Fruit fly (Drosophila melanogaster) whole organism, embryonic: ENCODE data around the gene CG44362.

Experiments used
- Abd-B ChIP-seq: fragments of 200-800 bp; sonication (Bioruptor generic); optimal IDR thresholded peaks from 2 replicates; lab custom pipeline; 2018; ENCODE audit warnings: missing biosample characterization, mild to moderate bottlenecking, missing genetic modification characterization, moderate library complexity
- Bgb ChIP-seq: fragments of 200-800 bp; sonication (Bioruptor generic); IDR thresholded peaks from 2 replicates; pipeline ENCODE4 v1.3.6; 2022; ENCODE audit warnings: missing biosample characterization, missing genetic modification characterization; ENCODE audit not compliant: partially characterized antibody
- Blimp-1 ChIP-seq: fragments of 200-800 bp; sonication (Bioruptor generic); optimal IDR thresholded peaks from 3 replicates; lab custom pipeline; 2018; ENCODE audit warnings: missing biosample characterization, missing genetic modification characterization, mild to moderate bottlenecking, moderate library complexity, missing genetic modification reagents
- BtbVII ChIP-seq: fragments of 200-800 bp; sonication (Bioruptor generic); optimal IDR thresholded peaks from 3 replicates; lab custom pipeline; 2017; ENCODE audit warnings: missing biosample characterization, mild to moderate bottlenecking, missing genetic modification characterization
- Bteb2 ChIP-seq: fragments of 200-800 bp; sonication (Bioruptor generic); optimal IDR thresholded peaks from 2 replicates; lab custom pipeline; 2016; ENCODE audit warnings: missing biosample characterization, missing genetic modification characterization
- CG10209 ChIP-seq: fragments of 200-800 bp; sonication (Bioruptor generic); optimal IDR thresholded peaks from 3 replicates; lab custom pipeline; 2017; ENCODE audit warnings: missing biosample characterization, mild to moderate bottlenecking, missing genetic modification characterization, missing genetic modification reagents
- CG10267 ChIP-seq: fragments of 200-800 bp; sonication (Bioruptor generic); optimal IDR thresholded peaks from 2 replicates; lab custom pipeline; 2018; ENCODE audit warnings: missing biosample characterization, mild to moderate bottlenecking, missing genetic modification characterization, moderate library complexity
- CG11560 ChIP-seq: fragments of 200-800 bp; sonication (Bioruptor generic); IDR thresholded peaks from 3 replicates; pipeline ENCODE4 v1.3.6; 2022; ENCODE audit warnings: missing biosample characterization, missing genetic modification characterization
- CG13287 ChIP-seq: fragments of 200-800 bp; sonication (Bioruptor generic); IDR thresholded peaks from 2 replicates; pipeline ENCODE4 v1.3.6; 2022; ENCODE audit warnings: missing biosample characterization, missing genetic modification characterization; ENCODE audit not compliant: partially characterized antibody
- CG1529 ChIP-seq: fragments of 200-800 bp; sonication (Bioruptor generic); optimal IDR thresholded peaks from 3 replicates; lab custom pipeline; 2018; ENCODE audit warnings: missing biosample characterization, missing genetic modification characterization
- CG18476 ChIP-seq: fragments of 200-800 bp; sonication (Bioruptor generic); optimal IDR thresholded peaks from 2 replicates; lab custom pipeline; 2016; ENCODE audit warnings: missing biosample characterization, mild to moderate bottlenecking, missing genetic modification characterization
- CG2120 ChIP-seq: fragments of 200-800 bp; sonication (Bioruptor generic); optimal IDR thresholded peaks from 3 replicates; lab custom pipeline; 2016; ENCODE audit warnings: missing biosample characterization, missing genetic modification characterization
- CG2875 ChIP-seq: fragments of 200-800 bp; sonication (Bioruptor generic); optimal IDR thresholded peaks from 2 replicates; lab custom pipeline; 2017; ENCODE audit warnings: missing biosample characterization, mild to moderate bottlenecking, missing genetic modification characterization, missing genetic modification reagents
- CG30431 ChIP-seq: fragments of 200-800 bp; sonication (Bioruptor generic); optimal IDR thresholded peaks from 2 replicates; lab custom pipeline; 2017; ENCODE audit warnings: missing biosample characterization, missing genetic modification characterization
- CG34422 ChIP-seq: fragments of 200-800 bp; sonication (Bioruptor generic); IDR thresholded peaks from 3 replicates; pipeline ENCODE4 v1.3.6; 2022; ENCODE audit warnings: missing biosample characterization, missing genetic modification characterization
- CG4360 ChIP-seq: fragments of 200-800 bp; sonication (Bioruptor generic); IDR thresholded peaks from 2 replicates; pipeline ENCODE4 v1.3.6; 2022; ENCODE audit warnings: missing biosample characterization, missing genetic modification characterization
- CG43689 ChIP-seq: fragments of 200-800 bp; sonication (Bioruptor generic); IDR thresholded peaks from 2 replicates; pipeline ENCODE4 v1.3.6; 2022; ENCODE audit warnings: missing biosample characterization, missing genetic modification characterization
- CG7987 ChIP-seq: fragments of 200-800 bp; sonication (Bioruptor generic); optimal IDR thresholded peaks from 2 replicates; lab custom pipeline; 2018; ENCODE audit warnings: missing biosample characterization, mild to moderate bottlenecking, missing genetic modification characterization, moderate library complexity
- CG8478 ChIP-seq: fragments of >200 bp; optimal IDR thresholded peaks from 2 replicates; lab custom pipeline; 2018
- Dek ChIP-seq: fragments of 200-800 bp; sonication (Bioruptor generic); optimal IDR thresholded peaks from 3 replicates; lab custom pipeline; 2019; ENCODE audit warnings: missing biosample characterization, mild to moderate bottlenecking, missing genetic modification characterization, moderate library complexity
- Doc2 ChIP-seq: fragments of 200-800 bp; sonication (Bioruptor generic); IDR thresholded peaks from 2 replicates; pipeline ENCODE4 v1.3.6; 2022; ENCODE audit warnings: missing biosample characterization, missing genetic modification characterization
- Fer1 ChIP-seq: fragments of 200-800 bp; sonication (Bioruptor generic); optimal IDR thresholded peaks from 2 replicates; lab custom pipeline; 2017; ENCODE audit warnings: missing biosample characterization, mild to moderate bottlenecking, missing genetic modification characterization
- Gug ChIP-seq: fragments of 200-800 bp; sonication (Bioruptor generic); IDR thresholded peaks from 4 replicates; pipeline ENCODE4 v1.3.6; 2022; ENCODE audit warnings: missing biosample characterization, missing genetic modification characterization
- Hmr ChIP-seq: fragments of 200-800 bp; sonication (Bioruptor generic); optimal IDR thresholded peaks from 3 replicates; lab custom pipeline; 2017; ENCODE audit warnings: mild to moderate bottlenecking, missing biosample characterization, missing genetic modification reagents, missing genetic modification characterization
- Kr ChIP-seq: fragments of 200-800 bp; sonication (Bioruptor generic); optimal IDR thresholded peaks from 2 replicates; lab custom pipeline; 2017; ENCODE audit warnings: missing biosample characterization, mild to moderate bottlenecking, missing genetic modification characterization
- Lim3 ChIP-seq: fragments of 200-800 bp; sonication (Bioruptor generic); IDR thresholded peaks from 2 replicates; pipeline ENCODE4 v1.3.6; 2022; ENCODE audit warnings: missing biosample characterization, missing genetic modification characterization
- Mad ChIP-seq: fragments of 200-800 bp; sonication (Bioruptor generic); optimal IDR thresholded peaks from 2 replicates; lab custom pipeline; 2016; ENCODE audit warnings: missing biosample characterization, missing genetic modification characterization
- Rx ChIP-seq: fragments of 200-800 bp; sonication (Bioruptor generic); IDR thresholded peaks from 2 replicates; pipeline ENCODE4 v1.3.6; 2022; ENCODE audit warnings: missing biosample characterization, missing genetic modification characterization
- Sox102F ChIP-seq: fragments of 200-800 bp; sonication (Bioruptor generic); optimal IDR thresholded peaks from 2 replicates; lab custom pipeline; 2018; ENCODE audit warnings: missing biosample characterization, mild to moderate bottlenecking, missing genetic modification characterization, moderate library complexity
- Tbp ChIP-seq: fragments of >200 bp; optimal IDR thresholded peaks from 2 replicates; lab custom pipeline; 2018; ENCODE audit warnings: missing biosample characterization, missing genetic modification characterization
- aop ChIP-seq: fragments of 200-800 bp; sonication (Bioruptor generic); IDR thresholded peaks from 2 replicates; pipeline ENCODE4 v1.3.6; 2022; ENCODE audit warnings: missing biosample characterization, missing genetic modification characterization
- ash1 ChIP-seq: fragments of 200-800 bp; sonication (Bioruptor generic); optimal IDR thresholded peaks from 2 replicates; lab custom pipeline; 2018; ENCODE audit warnings: missing biosample characterization, mild to moderate bottlenecking, missing genetic modification characterization
- bigmax ChIP-seq: fragments of 200-800 bp; sonication (Bioruptor generic); optimal IDR thresholded peaks from 2 replicates; lab custom pipeline; 2018; ENCODE audit warnings: missing biosample characterization, mild to moderate bottlenecking, missing genetic modification characterization
- cato ChIP-seq: fragments of 200-800 bp; sonication (Bioruptor generic); optimal IDR thresholded peaks from 2 replicates; lab custom pipeline; 2016; ENCODE audit warnings: missing biosample characterization, missing genetic modification characterization, borderline replicate concordance
- exex ChIP-seq: fragments of 200-800 bp; sonication (Bioruptor generic); optimal IDR thresholded peaks from 4 replicates; lab custom pipeline; 2018; ENCODE audit warnings: missing biosample characterization, mild to moderate bottlenecking, missing genetic modification characterization, moderate library complexity
- gce ChIP-seq: fragments of 200-800 bp; sonication (Bioruptor generic); IDR thresholded peaks from 3 replicates; pipeline ENCODE4 v1.3.6; 2022; ENCODE audit warnings: missing biosample characterization, missing genetic modification characterization
- gsb-n ChIP-seq: fragments of 200-800 bp; sonication (Bioruptor generic); optimal IDR thresholded peaks from 3 replicates; lab custom pipeline; 2018; ENCODE audit warnings: missing biosample characterization, mild to moderate bottlenecking, missing genetic modification characterization
- lilli ChIP-seq: fragments of 200-800 bp; sonication (Bioruptor generic); optimal IDR thresholded peaks from 3 replicates; lab custom pipeline; 2016; ENCODE audit warnings: missing biosample characterization, missing genetic modification characterization
- luna ChIP-seq: fragments of 200-800 bp; sonication (Bioruptor generic); optimal IDR thresholded peaks from 2 replicates; lab custom pipeline; 2016; ENCODE audit warnings: missing biosample characterization, missing genetic modification characterization
- pnt ChIP-seq: fragments of 200-800 bp; sonication (Bioruptor generic); optimal IDR thresholded peaks from 3 replicates; lab custom pipeline; 2016; ENCODE audit warnings: missing biosample characterization, missing genetic modification characterization
- pros ChIP-seq: fragments of 200-800 bp; sonication (Bioruptor generic); optimal IDR thresholded peaks from 3 replicates; lab custom pipeline; 2019; ENCODE audit warnings: missing biosample characterization, mild to moderate bottlenecking, missing genetic modification characterization, moderate library complexity
- psq ChIP-seq: fragments of 200-800 bp; sonication (Bioruptor generic); optimal IDR thresholded peaks from 2 replicates; lab custom pipeline; 2017; ENCODE audit warnings: missing biosample characterization, missing genetic modification characterization
- row ChIP-seq: fragments of 200-800 bp; sonication (Bioruptor generic); IDR thresholded peaks from 3 replicates; pipeline ENCODE4 v1.3.6; 2022; ENCODE audit warnings: missing biosample characterization, missing genetic modification characterization
- salm ChIP-seq: fragments of 200-800 bp; sonication (Bioruptor generic); optimal IDR thresholded peaks from 2 replicates; lab custom pipeline; 2018; ENCODE audit warnings: missing biosample characterization, mild to moderate bottlenecking, missing genetic modification characterization
- sisA ChIP-seq: fragments of 200-800 bp; sonication (Bioruptor generic); IDR thresholded peaks from 2 replicates; pipeline ENCODE4 v1.3.6; 2022; ENCODE audit warnings: missing biosample characterization, missing genetic modification characterization
- so ChIP-seq: fragments of 200-800 bp; sonication (Bioruptor generic); IDR thresholded peaks from 3 replicates; pipeline ENCODE4 v1.3.6; 2022; ENCODE audit warnings: missing biosample characterization, missing genetic modification characterization
- twi ChIP-seq: fragments of 200-800 bp; optimal IDR thresholded peaks from 2 replicates; lab custom pipeline; 2019; ENCODE audit warnings: missing biosample characterization, mild to moderate bottlenecking, missing genetic modification characterization, moderate library complexity
- unpg ChIP-seq: fragments of 200-800 bp; sonication (Bioruptor generic); optimal IDR thresholded peaks from 3 replicates; lab custom pipeline; 2018; ENCODE audit warnings: missing biosample characterization, mild to moderate bottlenecking, missing genetic modification characterization, moderate library complexity
- zfh1 ChIP-seq: fragments of 200-800 bp; sonication (Bioruptor generic); IDR thresholded peaks from 3 replicates; pipeline ENCODE4 v1.3.6; 2022; ENCODE audit warnings: missing biosample characterization, missing genetic modification characterization

Gene CG44362

dm6 chr3L:11417273-11418040, 20.1 kb downstream of the CG44362 start (continued):
- peak; percentile 92 for TF ChIP-seq Fer1 (GFP tag; lab: Kevin White, UChicago)
- peak; percentile 71 for TF ChIP-seq lilli (GFP tag; lab: Kevin White, UChicago)
- no peak for TF ChIP-seq bigmax (GFP tag; lab: Kevin White, UChicago)
- no peak for TF ChIP-seq ash1 (GFP tag; lab: Kevin White, UChicago)
- peak; percentile 88 for TF ChIP-seq CG10267 (tag; lab: Kevin White, UChicago)
- peak; percentile 67 for TF ChIP-seq CG1529 (GFP tag; lab: Kevin White, UChicago)
- TF ChIP-seq cato (GFP tag; lab: Kevin White, UChicago), result peak; percentile 77
- no peak for TF ChIP-seq luna (GFP tag; lab: Kevin White, UChicago)
- peak; percentile 36 for TF ChIP-seq CG7987 (GFP tag; lab: Kevin White, UChicago)
- TF ChIP-seq pros (GFP tag; lab: Kevin White, UChicago), result no peak
- peak; percentile 90 for TF ChIP-seq so (GFP tag; lab: Robert Waterston, UW)
- peak; percentile 81 for TF ChIP-seq Hmr
- TF ChIP-seq salm (tag; lab: Kevin White, UChicago), result peak; percentile 76
- TF ChIP-seq Bgb, result no peak; the same call in 1 of the 2 replicates
- TF ChIP-seq sisA (GFP tag; lab: Robert Waterston, UW), result peak; percentile 90
- peak; percentile 43; the same call in 1 of the 2 replicates for TF ChIP-seq CG13287 (GFP tag; lab: Robert Waterston, UW)
- peak; percentile 84 for TF ChIP-seq CG18476
- TF ChIP-seq Blimp-1, result peak; percentile 89
- TF ChIP-seq CG10209 (GFP tag; lab: Kevin White, UChicago), result peak; percentile 57
- peak; percentile 32; the same call in 1 of the 2 replicates for TF ChIP-seq Lim3 (GFP tag; lab: Robert Waterston, UW)
- TF ChIP-seq CG2120, result peak; percentile 63
- peak; percentile 57 for TF ChIP-seq psq (GFP tag; lab: Kevin White, UChicago)
- TF ChIP-seq row (GFP tag; lab: Robert Waterston, UW), result peak; percentile 97
- no peak for TF ChIP-seq Kr
- peak; percentile 69 for TF ChIP-seq Mad (GFP tag; lab: Kevin White, UChicago)
- peak; percentile 8; the same call in 1 of the 2 replicates for TF ChIP-seq aop (GFP tag; lab: Robert Waterston, UW)
- TF ChIP-seq Sox102F (GFP tag; lab: Kevin White, UChicago), result peak; percentile 90
- TF ChIP-seq CG2875 (GFP tag; lab: Kevin White, UChicago), result peak; percentile 81
- peak; percentile 93 for TF ChIP-seq zfh1 (GFP tag; lab: Robert Waterston, UW)
- peak; percentile 59 for TF ChIP-seq exex (tag; lab: Kevin White, UChicago)
- TF ChIP-seq CG4360 (GFP tag; lab: Robert Waterston, UW), result peak; percentile 92
- peak; percentile 93 for TF ChIP-seq twi (tag; lab: Kevin White, UChicago)
- peak; percentile 31 for TF ChIP-seq Bteb2 (GFP tag; lab: Kevin White, UChicago)
- TF ChIP-seq CG43689 (GFP tag; lab: Robert Waterston, UW), result peak; percentile 51
- TF ChIP-seq Gug (GFP tag; lab: Robert Waterston, UW), result peak; percentile 71
- peak; percentile 66; the same call in 2 of the 3 replicates for TF ChIP-seq gce
- no peak for TF ChIP-seq CG8478 (lab: Kevin White, UChicago)
- TF ChIP-seq Dek (tag; lab: Kevin White, UChicago), result peak; percentile 65
- peak; percentile 92 for TF ChIP-seq unpg (GFP tag; lab: Kevin White, UChicago)
- TF ChIP-seq Doc2 (GFP tag; lab: Robert Waterston, UW), result peak; percentile 42; the same call in 1 of the 2 replicates
- TF ChIP-seq BtbVII, result peak; percentile 78
- peak; percentile 79; the same call in 1 of the 3 replicates for TF ChIP-seq CG11560 (tag; lab: Robert Waterston, UW)
- no peak for TF ChIP-seq Tbp
- peak; percentile 82 for TF ChIP-seq Abd-B (GFP tag; lab: Kevin White, UChicago)
- TF ChIP-seq CG30431, result peak; percentile 61
- TF ChIP-seq Rx (GFP tag; lab: Robert Waterston, UW), result peak; percentile 69
- peak; percentile 89 for TF ChIP-seq CG34422 (GFP tag; lab: Robert Waterston, UW)
- TF ChIP-seq gsb-n (tag; lab: Kevin White, UChicago), result peak; percentile 90
- TF ChIP-seq pnt (GFP tag; lab: Kevin White, UChicago), result peak; percentile 81
